Fruit fly (Drosophila melanogaster) whole organism, embryonic: ENCODE measurements around the gene CG5810.

Experiments
- C15 ChIP-seq: fragments of 200-800 bp; sonication (Bioruptor generic); IDR thresholded peaks from 3 replicates; pipeline ENCODE4 v1.3.6; 2022; ENCODE audit warnings: missing biosample characterization, missing genetic modification characterization
- CG11695 ChIP-seq: fragments of 200-800 bp; sonication (Bioruptor generic); IDR thresholded peaks from 3 replicates; pipeline ENCODE4 v1.3.6; 2022; ENCODE audit warnings: missing biosample characterization, missing genetic modification characterization
- CG12659 ChIP-seq: fragments of 200-800 bp; sonication (Bioruptor generic); optimal IDR thresholded peaks from 3 replicates; lab custom pipeline; 2017; ENCODE audit warnings: mild to moderate bottlenecking, missing biosample characterization, missing genetic modification reagents, missing genetic modification characterization
- CG12744 ChIP-seq: fragments of 200-800 bp; sonication (Bioruptor generic); optimal IDR thresholded peaks from 2 replicates; lab custom pipeline; 2016; ENCODE audit warnings: missing biosample characterization, missing genetic modification characterization
- CG12769 ChIP-seq: fragments of 200-800 bp; sonication (Bioruptor generic); optimal IDR thresholded peaks from 2 replicates; lab custom pipeline; 2019; ENCODE audit warnings: missing biosample characterization, mild to moderate bottlenecking, missing genetic modification characterization, moderate library complexity
- CG13424 ChIP-seq: fragments of 200-800 bp; sonication (Bioruptor generic); optimal IDR thresholded peaks from 2 replicates; lab custom pipeline; 2019; ENCODE audit warnings: missing biosample characterization, mild to moderate bottlenecking, missing genetic modification characterization, moderate library complexity
- CG14014 ChIP-seq: fragments of 200-800 bp; sonication (Bioruptor generic); IDR thresholded peaks from 2 replicates; pipeline ENCODE4 v1.3.6; 2022; ENCODE audit warnings: missing biosample characterization, missing genetic modification characterization
- CG15073 ChIP-seq: fragments of 200-800 bp; sonication (Bioruptor generic); optimal IDR thresholded peaks from 2 replicates; lab custom pipeline; 2016; ENCODE audit warnings: missing biosample characterization, missing genetic modification characterization
- CG15269 ChIP-seq: fragments of 200-800 bp; sonication (Bioruptor generic); optimal IDR thresholded peaks from 2 replicates; lab custom pipeline; 2018; ENCODE audit warnings: missing biosample characterization, mild to moderate bottlenecking, missing genetic modification characterization, moderate library complexity
- CG1529 ChIP-seq: fragments of 200-800 bp; sonication (Bioruptor generic); optimal IDR thresholded peaks from 3 replicates; lab custom pipeline; 2018; ENCODE audit warnings: missing biosample characterization, missing genetic modification characterization
- CG16813 ChIP-seq: fragments of 200-800 bp; sonication (Bioruptor generic); IDR thresholded peaks from 3 replicates; pipeline ENCODE4 v1.3.6; 2022; ENCODE audit warnings: missing biosample characterization, missing genetic modification characterization; ENCODE audit not compliant: partially characterized antibody
- CG34376 ChIP-seq: fragments of 200-800 bp; sonication (Bioruptor generic); optimal IDR thresholded peaks from 2 replicates; lab custom pipeline; 2018; ENCODE audit warnings: missing biosample characterization, mild to moderate bottlenecking, missing genetic modification characterization
- CG8944 ChIP-seq: fragments of 200-800 bp; sonication (Bioruptor generic); optimal IDR thresholded peaks from 3 replicates; lab custom pipeline; 2016; ENCODE audit warnings: missing biosample characterization, missing genetic modification characterization
- CG9727 ChIP-seq: fragments of 200-800 bp; sonication (Bioruptor generic); optimal IDR thresholded peaks from 3 replicates; lab custom pipeline; 2017; ENCODE audit warnings: missing biosample characterization, mild to moderate bottlenecking, missing genetic modification characterization
- CG9797 ChIP-seq: fragments of 200-800 bp; sonication (Bioruptor generic); optimal IDR thresholded peaks from 3 replicates; lab custom pipeline; 2018; ENCODE audit warnings: missing biosample characterization, mild to moderate bottlenecking, missing genetic modification characterization
- CG9817 ChIP-seq: fragments of 200-800 bp; sonication (Bioruptor generic); optimal IDR thresholded peaks from 2 replicates; lab custom pipeline; 2018; ENCODE audit warnings: missing biosample characterization, mild to moderate bottlenecking, missing genetic modification characterization, moderate library complexity
- CHES-1-like ChIP-seq: fragments of 200-800 bp; sonication (Bioruptor generic); optimal IDR thresholded peaks from 2 replicates; lab custom pipeline; 2016; ENCODE audit warnings: missing biosample characterization, missing genetic modification characterization
- Doc3 ChIP-seq: fragments of 200-800 bp; sonication (Bioruptor generic); IDR thresholded peaks from 3 replicates; pipeline ENCODE4 v1.3.6; 2022; ENCODE audit warnings: missing biosample characterization, missing genetic modification characterization; ENCODE audit not compliant: partially characterized antibody
- E2f2 ChIP-seq: fragments of 200-800 bp; sonication (Bioruptor generic); IDR thresholded peaks from 2 replicates; pipeline ENCODE4 v1.3.6; 2022; ENCODE audit warnings: missing biosample characterization, missing genetic modification characterization
- Ets97D ChIP-seq: fragments of 200-800 bp; sonication (Bioruptor generic); optimal IDR thresholded peaks from 3 replicates; lab custom pipeline; 2016; ENCODE audit warnings: missing biosample characterization, missing genetic modification characterization
- Jarid2 ChIP-seq: fragments of 200-800 bp; sonication (Bioruptor generic); optimal IDR thresholded peaks from 3 replicates; lab custom pipeline; 2017; ENCODE audit warnings: mild to moderate bottlenecking, missing biosample characterization, missing genetic modification reagents, missing genetic modification characterization
- Lpt ChIP-seq: fragments of >200 bp; optimal IDR thresholded peaks from 2 replicates; lab custom pipeline; 2018; ENCODE audit warnings: missing biosample characterization, missing genetic modification characterization
- NFAT ChIP-seq: fragments of 200-800 bp; sonication (Bioruptor generic); IDR thresholded peaks from 2 replicates; pipeline ENCODE4 v1.3.6; 2022; ENCODE audit warnings: missing biosample characterization, missing genetic modification characterization
- Oli ChIP-seq: fragments of 200-800 bp; sonication (Bioruptor generic); optimal IDR thresholded peaks from 2 replicates; lab custom pipeline; 2018; ENCODE audit warnings: missing biosample characterization, mild to moderate bottlenecking, missing genetic modification characterization, moderate library complexity
- aop ChIP-seq: fragments of 200-800 bp; sonication (Bioruptor generic); IDR thresholded peaks from 2 replicates; pipeline ENCODE4 v1.3.6; 2022; ENCODE audit warnings: missing biosample characterization, missing genetic modification characterization
- chif ChIP-seq, 2 experiments: fragments of 200-800 bp; sonication (Bioruptor generic); optimal IDR thresholded peaks; 3 replicates each; lab custom pipeline; 2016; ENCODE audit warnings: missing biosample characterization in 2 of 2, missing genetic modification characterization in 2 of 2
- disco-r ChIP-seq: fragments of 200-800 bp; sonication (Bioruptor generic); optimal IDR thresholded peaks from 2 replicates; lab custom pipeline; 2016; ENCODE audit warnings: missing biosample characterization, missing genetic modification characterization
- gem ChIP-seq: fragments of 200-800 bp; sonication (Bioruptor generic); optimal IDR thresholded peaks from 2 replicates; lab custom pipeline; 2019; ENCODE audit warnings: missing biosample characterization, mild to moderate bottlenecking, missing genetic modification characterization, moderate library complexity
- gfzf ChIP-seq: fragments of 200-800 bp; sonication (Bioruptor generic); optimal IDR thresholded peaks from 2 replicates; lab custom pipeline; 2016; ENCODE audit warnings: missing biosample characterization, mild to moderate bottlenecking, missing genetic modification characterization, moderate library complexity
- gsb-n ChIP-seq: fragments of 200-800 bp; sonication (Bioruptor generic); optimal IDR thresholded peaks from 3 replicates; lab custom pipeline; 2018; ENCODE audit warnings: missing biosample characterization, mild to moderate bottlenecking, missing genetic modification characterization
- jigr1 ChIP-seq: fragments of 200-800 bp; sonication (Bioruptor generic); IDR thresholded peaks from 3 replicates; pipeline ENCODE4 v1.3.6; 2022; ENCODE audit warnings: missing biosample characterization, missing genetic modification characterization
- kah ChIP-seq: fragments of 200-800 bp; sonication (Bioruptor generic); optimal IDR thresholded peaks from 2 replicates; lab custom pipeline; 2018; ENCODE audit warnings: missing biosample characterization, mild to moderate bottlenecking, missing genetic modification characterization
- klu ChIP-seq: fragments of 200-800 bp; sonication (Bioruptor generic); IDR thresholded peaks from 2 replicates; pipeline ENCODE4 v1.3.6; 2022; ENCODE audit warnings: missing biosample characterization, missing genetic modification characterization
- lbe ChIP-seq: fragments of 200-800 bp; sonication (Bioruptor generic); optimal IDR thresholded peaks from 2 replicates; lab custom pipeline; 2016; ENCODE audit warnings: missing biosample characterization, mild to moderate bottlenecking, missing genetic modification characterization
- nom ChIP-seq: fragments of 200-800 bp; sonication (Bioruptor generic); optimal IDR thresholded peaks from 2 replicates; lab custom pipeline; 2017; ENCODE audit warnings: missing biosample characterization, missing genetic modification characterization, mild to moderate bottlenecking, moderate library complexity, missing genetic modification reagents
- org-1 ChIP-seq: fragments of 200-800 bp; sonication (Bioruptor generic); optimal IDR thresholded peaks from 2 replicates; lab custom pipeline; 2017; ENCODE audit warnings: missing biosample characterization, missing genetic modification characterization
- pb ChIP-seq: fragments of 200-800 bp; sonication (Bioruptor generic); optimal IDR thresholded peaks from 3 replicates; lab custom pipeline; 2016; ENCODE audit warnings: missing biosample characterization, missing genetic modification characterization
- prd ChIP-seq, 3 experiments: fragments of >200 bp in 2 of 3; fragments of 200-800 bp in 1 of 3; sonication (Bioruptor generic) in 1 of 3; optimal IDR thresholded peaks in 2 of 3; IDR thresholded peaks in 1 of 3; 2 replicates in 2 of 3; 3 replicates in 1 of 3; pipeline versions ENCODE4 v1.3.6 to Lab custom; 2017 to 2022; ENCODE audit warnings: missing biosample characterization in 1 of 3, missing genetic modification characterization in 1 of 3
- pros ChIP-seq: fragments of 200-800 bp; sonication (Bioruptor generic); optimal IDR thresholded peaks from 3 replicates; lab custom pipeline; 2019; ENCODE audit warnings: missing biosample characterization, mild to moderate bottlenecking, missing genetic modification characterization, moderate library complexity
- ranshi ChIP-seq: fragments of 200-800 bp; sonication (Bioruptor generic); IDR thresholded peaks from 2 replicates; pipeline ENCODE4 v1.3.6; 2022; ENCODE audit warnings: missing biosample characterization, missing genetic modification characterization
- sd ChIP-seq: fragments of 200-800 bp; sonication (Bioruptor generic); optimal IDR thresholded peaks from 3 replicates; lab custom pipeline; 2018; ENCODE audit warnings: missing biosample characterization, mild to moderate bottlenecking, missing genetic modification characterization, moderate library complexity
- sens ChIP-seq: fragments of 200-800 bp; sonication (Bioruptor generic); peaks from one replicate; lab custom pipeline; 2016; ENCODE audit warnings: missing biosample characterization, missing genetic modification characterization
- sr ChIP-seq: fragments of 200-800 bp; sonication (Bioruptor generic); IDR thresholded peaks from 3 replicates; pipeline ENCODE4 v1.3.6; 2022; ENCODE audit warnings: missing biosample characterization, missing genetic modification characterization
- stc ChIP-seq: fragments of 200-800 bp; sonication (Bioruptor generic); IDR thresholded peaks from 2 replicates; pipeline ENCODE4 v1.3.6; 2022; ENCODE audit warnings: missing biosample characterization, missing genetic modification characterization
- tap ChIP-seq: fragments of 200-800 bp; optimal IDR thresholded peaks from 3 replicates; lab custom pipeline; 2019; ENCODE audit warnings: missing biosample characterization, mild to moderate bottlenecking, missing genetic modification characterization, moderate library complexity
- tup ChIP-seq: fragments of 200-800 bp; sonication (Bioruptor generic); optimal IDR thresholded peaks from 2 replicates; lab custom pipeline; 2016; ENCODE audit warnings: missing biosample characterization, mild to moderate bottlenecking, missing genetic modification characterization, moderate library complexity
- tx ChIP-seq: fragments of 200-800 bp; sonication (Bioruptor generic); optimal IDR thresholded peaks from 2 replicates; lab custom pipeline; 2016; ENCODE audit warnings: missing biosample characterization, missing genetic modification characterization
- usp ChIP-seq: fragments of >200 bp; optimal IDR thresholded peaks from 2 replicates; lab custom pipeline; 2017; ENCODE audit warnings: missing biosample characterization, missing genetic modification characterization

CG5810 gene

dm6 chr3R:21184373-21185132, 21.0 kb downstream of the CG5810 start (continued):
- TF ChIP-seq CG12769 (tag; lab: Kevin White, UChicago) = peak; percentile 66
- TF ChIP-seq gsb-n (tag; lab: Kevin White, UChicago) = peak; percentile 12
- TF ChIP-seq tup = peak; percentile 23
- TF ChIP-seq gem (tag; lab: Kevin White, UChicago) = peak; percentile 66
- peak; percentile 76 for TF ChIP-seq CG8944 (GFP tag; lab: Kevin White, UChicago)
- TF ChIP-seq CG15269 (tag; lab: Kevin White, UChicago) = peak; percentile 71
- peak; percentile 60; the same call in 1 of the 2 replicates for TF ChIP-seq klu (GFP tag; lab: Robert Waterston, UW)
- peak; percentile 56 for TF ChIP-seq disco-r (GFP tag; lab: Kevin White, UChicago)
- TF ChIP-seq CG9817 (tag; lab: Kevin White, UChicago) = peak; percentile 73
- TF ChIP-seq CG34376 (GFP tag; lab: Kevin White, UChicago) = peak; percentile 83
- TF ChIP-seq pros (GFP tag; lab: Kevin White, UChicago) = no peak
- TF ChIP-seq tap (tag; lab: Kevin White, UChicago) = no peak
- TF ChIP-seq CG11695 (GFP tag; lab: Robert Waterston, UW) = no peak
- peak; percentile 59 to 80 for TF ChIP-seq chif (GFP tag; optimal IDR thresholded peaks at IDR 0.05; lab: Kevin White, UChicago)
- peak; percentile 87 for TF ChIP-seq NFAT (GFP tag; lab: Robert Waterston, UW)
- no peak for TF ChIP-seq nom (GFP tag; lab: Kevin White, UChicago)
- no peak for TF ChIP-seq aop
- no peak for TF ChIP-seq usp (GFP tag; lab: Kevin White, UChicago)
- TF ChIP-seq CG12744 (GFP tag; lab: Kevin White, UChicago) = peak; percentile 72
- no peak for TF ChIP-seq Doc3 (GFP tag; lab: Robert Waterston, UW)
- peak; percentile 66 for TF ChIP-seq CG14014 (GFP tag; lab: Robert Waterston, UW)
- no peak for TF ChIP-seq prd (optimal IDR thresholded peaks at IDR 0.05; lab: Kevin White, UChicago)
- TF ChIP-seq prd (GFP tag; IDR thresholded peaks at IDR 0.05; lab: Robert Waterston, UW) = peak; percentile 63
- peak; percentile 1 for TF ChIP-seq gfzf (GFP tag; lab: Kevin White, UChicago)
- 0 out of 2 replicates have a peak, but pooled peaks have one; percentile 44 for TF ChIP-seq stc (GFP tag; lab: Robert Waterston, UW)
- TF ChIP-seq CG13424 (tag; lab: Kevin White, UChicago) = peak; percentile 81
- TF ChIP-seq E2f2 (GFP tag; lab: Robert Waterston, UW) = peak; percentile 96
- TF ChIP-seq Oli = peak; percentile 53
- TF ChIP-seq tx (GFP tag; lab: Kevin White, UChicago) = peak; percentile 58
- TF ChIP-seq ranshi (GFP tag; lab: Robert Waterston, UW) = peak; percentile 69; the same call in 1 of the 2 replicates
- TF ChIP-seq CHES-1-like = peak; percentile 58
- TF ChIP-seq kah = peak; percentile 18
- no peak for TF ChIP-seq jigr1 (GFP tag; lab: Robert Waterston, UW)
- peak; percentile 63 for TF ChIP-seq Ets97D
- TF ChIP-seq CG16813 (GFP tag; lab: Robert Waterston, UW) = 0 out of 3 replicates have a peak, but pooled peaks have one; percentile 17
- TF ChIP-seq CG9797 (GFP tag; lab: Kevin White, UChicago) = no peak
- peak; percentile 74 for TF ChIP-seq CG9727 (GFP tag; lab: Kevin White, UChicago)
- peak; percentile 78 for TF ChIP-seq Jarid2 (GFP tag; lab: Kevin White, UChicago)
- TF ChIP-seq Lpt (GFP tag; lab: Kevin White, UChicago) = peak; percentile 95
- peak; percentile 27 for TF ChIP-seq org-1 (GFP tag; lab: Kevin White, UChicago)
- 0 out of 3 replicates have a peak, but pooled peaks have one; percentile 30 for TF ChIP-seq C15 (GFP tag; lab: Robert Waterston, UW)
- no peak for TF ChIP-seq CG15073 (GFP tag; lab: Kevin White, UChicago)
- TF ChIP-seq CG1529 (GFP tag; lab: Kevin White, UChicago) = peak; percentile 66
- peak; percentile 95 for TF ChIP-seq sens (GFP tag; lab: Kevin White, UChicago)
- 0 out of 3 replicates have a peak, but pooled peaks have one; percentile 43 for TF ChIP-seq sr (GFP tag; lab: Robert Waterston, UW)
- TF ChIP-seq sd (tag; lab: Kevin White, UChicago) = peak; percentile 25
- peak; percentile 79 for TF ChIP-seq CG12659 (GFP tag; lab: Kevin White, UChicago)
- TF ChIP-seq lbe (GFP tag; lab: Kevin White, UChicago) = no peak
- peak; percentile 74 for TF ChIP-seq pb
